Worm (Caenorhabditis elegans) whole organism, L1 larva: Measurements from ENCODE around the gene F26G1.3.

ENCODE experiments used
- alr-1 ChIP-seq: fragments of 200-800 bp; sonication (Bioruptor generic); optimal IDR thresholded peaks from 2 replicates; lab custom pipeline; 2018; ENCODE audit warnings: borderline replicate concordance, mild to moderate bottlenecking, missing genetic modification characterization, missing compliant biosample characterization
- blmp-1 ChIP-seq: fragments of 150-350 bp; optimal IDR thresholded peaks from 2 replicates; lab custom pipeline; 2014; ENCODE audit warnings: missing biosample characterization, missing genetic modification characterization
- ceh-63 ChIP-seq: fragments of 200-800 bp; sonication (Bioruptor generic); optimal IDR thresholded peaks from 2 replicates; lab custom pipeline; 2018; ENCODE audit warnings: mild to moderate bottlenecking, missing genetic modification characterization, missing compliant biosample characterization
- ceh-8 ChIP-seq: fragments of 200-800 bp; sonication (Bioruptor generic); optimal IDR thresholded peaks from 2 replicates; lab custom pipeline; 2018; ENCODE audit warnings: mild to moderate bottlenecking, missing genetic modification characterization, moderate library complexity, missing compliant biosample characterization
- ceh-88 ChIP-seq: fragments of 200-800 bp; sonication (Bioruptor generic); IDR thresholded peaks from 2 replicates; pipeline ENCODE4 v1.3.6; 2022; ENCODE audit warnings: missing genetic modification characterization, missing compliant biosample characterization
- ceh-90 ChIP-seq: sonication (generic microtip); optimal IDR thresholded peaks from 2 replicates; lab custom pipeline; 2016; ENCODE audit warnings: missing genetic modification characterization, missing compliant biosample characterization
- efl-1 ChIP-seq, 4 experiments: fragments of 150-350 bp; optimal IDR thresholded peaks in 3 of 4; peaks in 1 of 4; 1 replicate in 1 of 4; 2 replicates in 3 of 4; lab custom pipeline; 2014; ENCODE audit warnings: missing biosample characterization in 2 of 4, missing genetic modification characterization in 2 of 4, missing genetic modification reagents in 2 of 4
- efl-3 ChIP-seq: fragments of 200-800 bp; sonication (Bioruptor generic); optimal IDR thresholded peaks from 2 replicates; lab custom pipeline; 2018; ENCODE audit warnings: mild to moderate bottlenecking, missing genetic modification characterization, missing compliant biosample characterization
- egl-13 ChIP-seq: sonication (generic microtip); optimal IDR thresholded peaks from 2 replicates; lab custom pipeline; 2016; ENCODE audit warnings: missing genotype, missing genetic modification reagents, missing genetic modification characterization, missing compliant biosample characterization
- elt-2 ChIP-seq: sonication (generic microtip); optimal IDR thresholded peaks from 2 replicates; lab custom pipeline; 2016; ENCODE audit warnings: missing genetic modification characterization, mild to moderate bottlenecking, inconsistent platforms, missing compliant biosample characterization, missing genetic modification reagents
- fkh-10 ChIP-seq: sonication (generic microtip); optimal IDR thresholded peaks from 2 replicates; lab custom pipeline; 2017; ENCODE audit warnings: missing biosample characterization, missing genetic modification reagents, missing genetic modification characterization
- fkh-4 ChIP-seq: sonication (generic microtip); optimal IDR thresholded peaks from 2 replicates; lab custom pipeline; 2016; ENCODE audit warnings: missing compliant biosample characterization, missing genetic modification characterization, borderline replicate concordance
- fkh-8 ChIP-seq: sonication (generic microtip); optimal IDR thresholded peaks from 2 replicates; lab custom pipeline; 2016; ENCODE audit warnings: mild to moderate bottlenecking, missing genetic modification characterization, missing compliant biosample characterization
- hlh-4 ChIP-seq: sonication (generic microtip); optimal IDR thresholded peaks from 2 replicates; lab custom pipeline; 2016; ENCODE audit warnings: mild to moderate bottlenecking, missing genetic modification characterization, missing compliant biosample characterization
- irx-1 ChIP-seq: sonication (generic microtip); optimal IDR thresholded peaks from 2 replicates; lab custom pipeline; 2016; ENCODE audit warnings: missing genetic modification characterization, missing compliant biosample characterization
- jun-1 ChIP-seq: fragments of 150-350 bp; optimal IDR thresholded peaks from 2 replicates; lab custom pipeline; 2014; ENCODE audit warnings: missing biosample characterization, missing genetic modification reagents, missing genetic modification characterization
- lin-14 ChIP-seq: fragments of 200-800 bp; sonication (Bioruptor generic); optimal IDR thresholded peaks from 2 replicates; lab custom pipeline; 2018; ENCODE audit warnings: mild to moderate bottlenecking, missing genetic modification characterization, moderate library complexity, missing compliant biosample characterization
- lin-15B ChIP-seq: fragments of 150-350 bp; sonication (generic microtip); optimal IDR thresholded peaks from 3 replicates; lab custom pipeline; 2014; ENCODE audit warnings: missing biosample characterization, missing genetic modification characterization
- lsy-2 ChIP-seq, 2 experiments: fragments of 150-350 bp; optimal IDR thresholded peaks; 2 replicates each; lab custom pipeline; 2014; ENCODE audit warnings: missing biosample characterization in 2 of 2, missing genetic modification characterization in 2 of 2
- mdl-1 ChIP-seq, 2 experiments: fragments of 150-350 bp; optimal IDR thresholded peaks; 2 replicates each; lab custom pipeline; 2014 to 2017; ENCODE audit warnings: missing biosample characterization in 2 of 2, missing genetic modification characterization in 2 of 2, inconsistent platforms in 1 of 2
- nhr-19 ChIP-seq: fragments of 200-800 bp; sonication (Bioruptor generic); conservative IDR thresholded peaks from 2 replicates; pipeline ENCODE4 v1.3.6; 2022; ENCODE audit warnings: missing genetic modification characterization, missing compliant biosample characterization
- nhr-71 ChIP-seq: sonication (generic microtip); optimal IDR thresholded peaks from 2 replicates; lab custom pipeline; 2016; ENCODE audit warnings: mild to moderate bottlenecking, missing genetic modification characterization, moderate library complexity, missing compliant biosample characterization
- nhr-77 ChIP-seq: fragments of 150-350 bp; optimal IDR thresholded peaks from 2 replicates; lab custom pipeline; 2014; ENCODE audit warnings: missing biosample characterization, missing genetic modification characterization
- nhr-90 ChIP-seq: sonication (generic microtip); optimal IDR thresholded peaks from 2 replicates; lab custom pipeline; 2016; ENCODE audit warnings: mild to moderate bottlenecking, missing genetic modification characterization, missing compliant biosample characterization; ENCODE audit not compliant: poor library complexity
- pag-3 ChIP-seq: sonication (generic microtip); optimal IDR thresholded peaks from 2 replicates; lab custom pipeline; 2017; ENCODE audit warnings: missing genetic modification characterization, mild to moderate bottlenecking, missing compliant biosample characterization, antibody characterized with exemption, borderline replicate concordance; ENCODE audit not compliant: insufficient read depth
- pax-3 ChIP-seq: fragments of 200-800 bp; sonication (Bioruptor generic); optimal IDR thresholded peaks from 2 replicates; lab custom pipeline; 2018; ENCODE audit warnings: mild to moderate bottlenecking, missing genetic modification characterization, moderate library complexity, missing compliant biosample characterization
- pqm-1 ChIP-seq: sonication (generic microtip); optimal IDR thresholded peaks from 3 replicates; lab custom pipeline; 2017; ENCODE audit warnings: missing biosample characterization, missing genetic modification characterization
- rnt-1 ChIP-seq: sonication (generic microtip); optimal IDR thresholded peaks from 2 replicates; lab custom pipeline; 2016; ENCODE audit warnings: mild to moderate bottlenecking, missing genetic modification characterization, moderate library complexity, missing compliant biosample characterization
- skn-1 ChIP-seq: fragments of 150-350 bp; optimal IDR thresholded peaks from 2 replicates; lab custom pipeline; 2014; ENCODE audit warnings: missing biosample characterization, missing genetic modification characterization
- snu-23 ChIP-seq: sonication (generic microtip); optimal IDR thresholded peaks from 2 replicates; lab custom pipeline; 2016; ENCODE audit warnings: missing genetic modification characterization, missing compliant biosample characterization
- sup-37 ChIP-seq: fragments of 200-800 bp; sonication (Bioruptor generic); optimal IDR thresholded peaks from 2 replicates; lab custom pipeline; 2018; ENCODE audit warnings: mild to moderate bottlenecking, missing genetic modification characterization, missing compliant biosample characterization
- tlp-1 ChIP-seq: fragments of 150-350 bp; optimal IDR thresholded peaks from 2 replicates; lab custom pipeline; 2014; ENCODE audit warnings: missing biosample characterization, missing genetic modification characterization
- unc-130 ChIP-seq: fragments of 150-350 bp; optimal IDR thresholded peaks from 2 replicates; lab custom pipeline; 2017; ENCODE audit warnings: missing biosample characterization, missing genetic modification characterization, inconsistent platforms
- unc-62 ChIP-seq: fragments of 150-350 bp; optimal IDR thresholded peaks from 2 replicates; lab custom pipeline; 2014; ENCODE audit warnings: missing biosample characterization, missing genetic modification reagents, missing genetic modification characterization
- unc-86 ChIP-seq: sonication (generic microtip); optimal IDR thresholded peaks from 2 replicates; lab custom pipeline; 2016; ENCODE audit warnings: missing genetic modification characterization, missing compliant biosample characterization
- unc-98 ChIP-seq: fragments of 200-800 bp; sonication (Bioruptor generic); IDR thresholded peaks from 2 replicates; pipeline ENCODE4 v1.3.6; 2022; ENCODE audit warnings: missing genetic modification characterization, missing compliant biosample characterization
- zag-1 ChIP-seq: fragments of 150-350 bp; optimal IDR thresholded peaks from 2 replicates; lab custom pipeline; 2014; ENCODE audit warnings: missing biosample characterization, missing genetic modification characterization

Gene F26G1.3

ce11 chrII:4800524-4800923, 42.0 kb downstream of the F26G1.3 start:
- no peak for TF ChIP-seq pag-3 (tag; lab: Kevin White, UChicago)
- TF ChIP-seq unc-86, result no peak
- no peak for TF ChIP-seq hlh-4 (tag; lab: Kevin White, UChicago)
- no peak for TF ChIP-seq ceh-63 (GFP tag; lab: Kevin White, UChicago)
- no peak for TF ChIP-seq efl-3 (GFP tag; lab: Kevin White, UChicago)
- no peak for TF ChIP-seq ceh-8 (GFP tag; lab: Kevin White, UChicago)
- TF ChIP-seq, all 84 proteins: peak for 0

- TF ChIP-seq skn-1 (tag; lab: Kevin White, UChicago) (no peak), fkh-10 (GFP tag; lab: Kevin White, UChicago) (no peak), fkh-4 (tag; lab: Kevin White, UChicago) (no peak), sup-37 (GFP tag; lab: Kevin White, UChicago) (no peak), unc-98 (GFP tag; lab: Robert Waterston, UW) (no peak), ceh-88 (GFP tag; lab: Robert Waterston, UW) (no peak), tlp-1 (no peak), zag-1 (tag; lab: Kevin White, UChicago) (no peak), mdl-1 (tag; optimal IDR thresholded peaks at IDR 0.05; lab: Kevin White, UChicago) (no peak), elt-2 (tag; lab: Kevin White, UChicago) (peak; percentile 88), pqm-1 (peak; percentile 6), egl-13 (no peak), lsy-2 (tag; optimal IDR thresholded peaks at IDR 0.05; lab: Kevin White, UChicago) (no peak), lin-14 (GFP tag; lab: Kevin White, UChicago) (peak; percentile 0), efl-1 (optimal IDR thresholded peaks at IDR 0.05; lab: Kevin White, UChicago) (no peak), efl-1 (GFP tag; optimal IDR thresholded peaks at IDR 0.05 in 1 of 2; lab: Kevin White, UChicago) (peak in 1 of 2 experiments; percentile 38), jun-1 (tag; lab: Kevin White, UChicago) (no peak), blmp-1 (tag; lab: Kevin White, UChicago) (peak; percentile 30), irx-1 (no peak), ceh-90 (tag; lab: Kevin White, UChicago) (no peak), pax-3 (tag; lab: Kevin White, UChicago) (no peak)
- TF ChIP-seq, all 84 proteins: peak for 5
Measured at ce11 chrII:4802917-4803316, 44.4 kb downstream of the F26G1.3 start.

DNA sequence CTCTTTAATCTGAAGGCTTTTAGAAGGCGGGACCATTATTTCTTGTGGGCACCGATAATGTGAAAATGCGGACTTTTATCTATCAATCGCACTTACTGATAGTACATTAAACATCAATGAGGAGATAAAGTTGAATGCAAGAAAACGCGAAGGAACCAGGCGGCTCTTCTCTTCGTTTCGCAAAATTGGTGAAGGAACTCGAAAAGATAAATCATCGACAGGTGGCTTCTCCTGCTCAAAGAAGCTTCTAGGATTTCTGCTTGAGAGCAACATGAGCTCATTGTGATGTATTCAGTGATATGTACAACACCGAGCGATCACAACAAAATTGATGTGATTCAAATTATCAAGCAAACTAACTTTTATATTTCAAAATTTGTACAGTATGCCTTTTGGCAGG, 47.2 kb downstream of the F26G1.3 start:
- no peak for TF ChIP-seq nhr-90 (tag; lab: Kevin White, UChicago)
- TF ChIP-seq alr-1 (tag; lab: Kevin White, UChicago), result no peak
- no peak for TF ChIP-seq nhr-77 (tag; lab: Kevin White, UChicago)
- TF ChIP-seq lin-15B (tag; lab: Kevin White, UChicago), result no peak
- peak; percentile 51 for TF ChIP-seq rnt-1 (tag; lab: Kevin White, UChicago)
- no peak for TF ChIP-seq fkh-8
- peak; percentile 30 for TF ChIP-seq snu-23 (GFP tag; lab: Kevin White, UChicago)
- no peak for TF ChIP-seq skn-1 (tag; lab: Kevin White, UChicago)
- no peak for TF ChIP-seq ceh-63 (GFP tag; lab: Kevin White, UChicago)
- TF ChIP-seq unc-130 (tag; lab: Kevin White, UChicago), result peak; percentile 24
- TF ChIP-seq efl-1 (optimal IDR thresholded peaks at IDR 0.05; lab: Kevin White, UChicago), result no peak
- TF ChIP-seq efl-1 (GFP tag; optimal IDR thresholded peaks at IDR 0.05 in 1 of 2; lab: Kevin White, UChicago), result no peak
- peak; percentile 43 for TF ChIP-seq lin-14 (GFP tag; lab: Kevin White, UChicago)
- no peak for TF ChIP-seq unc-62 (GFP tag; lab: Kevin White, UChicago)
- peak; percentile 58 for TF ChIP-seq nhr-71 (tag; lab: Kevin White, UChicago)
- peak; percentile 26 for TF ChIP-seq nhr-19
